Fruit fly (Drosophila melanogaster) whole organism, embryonic: ENCODE data around the gene Scm.

Experiments
- CG10431 ChIP-seq: fragments of 200-800 bp; sonication (Bioruptor generic); optimal IDR thresholded peaks from 3 replicates; lab custom pipeline; 2018; ENCODE audit warnings: missing biosample characterization, mild to moderate bottlenecking, missing genetic modification characterization
- CG10959 ChIP-seq: fragments of 200-800 bp; sonication (Bioruptor generic); IDR thresholded peaks from 2 replicates; pipeline ENCODE4 v1.3.6; 2022; ENCODE audit warnings: missing biosample characterization, missing genetic modification characterization
- CG10979 ChIP-seq: fragments of 200-800 bp; sonication (Bioruptor generic); optimal IDR thresholded peaks from 2 replicates; lab custom pipeline; 2018; ENCODE audit warnings: missing biosample characterization, mild to moderate bottlenecking, missing genetic modification characterization, moderate library complexity
- CG11456 ChIP-seq: fragments of 200-800 bp; sonication (Bioruptor generic); IDR thresholded peaks from 3 replicates; pipeline ENCODE4 v1.3.6; 2022; ENCODE audit warnings: missing biosample characterization, missing genetic modification characterization
- CG12071 ChIP-seq: fragments of 200-800 bp; sonication (Bioruptor generic); optimal IDR thresholded peaks from 3 replicates; lab custom pipeline; 2018; ENCODE audit warnings: missing biosample characterization, mild to moderate bottlenecking, missing genetic modification characterization
- CG12769 ChIP-seq: fragments of 200-800 bp; sonication (Bioruptor generic); optimal IDR thresholded peaks from 2 replicates; lab custom pipeline; 2019; ENCODE audit warnings: missing biosample characterization, mild to moderate bottlenecking, missing genetic modification characterization, moderate library complexity
- CG13775 ChIP-seq: fragments of 200-800 bp; sonication (Bioruptor generic); optimal IDR thresholded peaks from 3 replicates; lab custom pipeline; 2017; ENCODE audit warnings: missing biosample characterization, mild to moderate bottlenecking, missing genetic modification characterization
- CG16815 ChIP-seq: fragments of 200-800 bp; sonication (Bioruptor generic); optimal IDR thresholded peaks from 3 replicates; lab custom pipeline; 2017; ENCODE audit warnings: missing biosample characterization, mild to moderate bottlenecking, missing genetic modification characterization
- CG2120 ChIP-seq: fragments of 200-800 bp; sonication (Bioruptor generic); optimal IDR thresholded peaks from 3 replicates; lab custom pipeline; 2016; ENCODE audit warnings: missing biosample characterization, missing genetic modification characterization
- CG2678 ChIP-seq: fragments of 200-800 bp; sonication (Bioruptor generic); optimal IDR thresholded peaks from 3 replicates; lab custom pipeline; 2019; ENCODE audit warnings: missing biosample characterization, mild to moderate bottlenecking, missing genetic modification characterization, moderate library complexity
- CG30403 ChIP-seq: fragments of 200-800 bp; sonication (Bioruptor generic); optimal IDR thresholded peaks from 3 replicates; lab custom pipeline; 2016; ENCODE audit warnings: missing biosample characterization, missing genetic modification characterization
- CG4424 ChIP-seq: fragments of 200-800 bp; sonication (Bioruptor generic); optimal IDR thresholded peaks from 3 replicates; lab custom pipeline; 2016; ENCODE audit warnings: missing biosample characterization, missing genetic modification characterization
- CG4707 ChIP-seq: fragments of 200-800 bp; sonication (Bioruptor generic); optimal IDR thresholded peaks from 2 replicates; lab custom pipeline; 2018; ENCODE audit warnings: missing biosample characterization, mild to moderate bottlenecking, missing genetic modification characterization, moderate library complexity
- CG9797 ChIP-seq: fragments of 200-800 bp; sonication (Bioruptor generic); optimal IDR thresholded peaks from 3 replicates; lab custom pipeline; 2018; ENCODE audit warnings: missing biosample characterization, mild to moderate bottlenecking, missing genetic modification characterization
- Dek ChIP-seq: fragments of 200-800 bp; sonication (Bioruptor generic); optimal IDR thresholded peaks from 3 replicates; lab custom pipeline; 2019; ENCODE audit warnings: missing biosample characterization, mild to moderate bottlenecking, missing genetic modification characterization, moderate library complexity
- Dip2 ChIP-seq: fragments of 200-800 bp; sonication (Bioruptor generic); IDR thresholded peaks from 2 replicates; pipeline ENCODE4 v1.3.6; 2022; ENCODE audit warnings: missing biosample characterization, missing genetic modification characterization
- Dip3 ChIP-seq: fragments of 200-800 bp; sonication (Bioruptor generic); optimal IDR thresholded peaks from 3 replicates; lab custom pipeline; 2016; ENCODE audit warnings: missing biosample characterization, missing genetic modification characterization
- Dp ChIP-seq: fragments of 200-800 bp; sonication (Bioruptor generic); optimal IDR thresholded peaks from 2 replicates; lab custom pipeline; 2018; ENCODE audit warnings: missing biosample characterization, mild to moderate bottlenecking, missing genetic modification characterization, moderate library complexity
- Drgx ChIP-seq: fragments of 200-800 bp; sonication (Bioruptor generic); IDR thresholded peaks from 2 replicates; pipeline ENCODE4 v1.3.6; 2022; ENCODE audit warnings: missing biosample characterization, missing genetic modification characterization
- H15 ChIP-seq: fragments of 200-800 bp; sonication (Bioruptor generic); IDR thresholded peaks from 3 replicates; pipeline ENCODE4 v1.3.6; 2022; ENCODE audit warnings: missing biosample characterization, missing genetic modification characterization
- H2.0 ChIP-seq: fragments of 200-800 bp; sonication (Bioruptor generic); IDR thresholded peaks from 2 replicates; pipeline ENCODE4 v1.3.6; 2022; ENCODE audit warnings: missing biosample characterization, missing genetic modification characterization
- HLH3B ChIP-seq: fragments of 200-800 bp; sonication (Bioruptor generic); IDR thresholded peaks from 2 replicates; pipeline ENCODE4 v1.3.6; 2022; ENCODE audit warnings: missing biosample characterization, missing genetic modification characterization
- HLH4C ChIP-seq: fragments of 200-800 bp; sonication (Bioruptor generic); IDR thresholded peaks from 3 replicates; pipeline ENCODE4 v1.3.6; 2022; ENCODE audit warnings: missing biosample characterization, missing genetic modification characterization; ENCODE audit not compliant: partially characterized antibody
- HmgD ChIP-seq: fragments of 200-800 bp; sonication (Bioruptor generic); optimal IDR thresholded peaks from 3 replicates; lab custom pipeline; 2016; ENCODE audit warnings: missing biosample characterization, missing genetic modification characterization
- Hmr ChIP-seq: fragments of 200-800 bp; sonication (Bioruptor generic); optimal IDR thresholded peaks from 3 replicates; lab custom pipeline; 2017; ENCODE audit warnings: mild to moderate bottlenecking, missing biosample characterization, missing genetic modification reagents, missing genetic modification characterization
- NC2α ChIP-seq: fragments of 200-800 bp; sonication (Bioruptor generic); optimal IDR thresholded peaks from 2 replicates; lab custom pipeline; 2016; ENCODE audit warnings: missing biosample characterization, missing genetic modification characterization
- Pdp1 ChIP-seq, 2 experiments: fragments of 200-800 bp; sonication (Bioruptor generic); optimal IDR thresholded peaks; 3 replicates each; lab custom pipeline; 2016; ENCODE audit warnings: missing biosample characterization in 2 of 2, missing genetic modification characterization in 2 of 2, mild to moderate bottlenecking in 1 of 2, moderate library complexity in 1 of 2
- Six4 ChIP-seq: fragments of 200-800 bp; sonication (Bioruptor generic); optimal IDR thresholded peaks from 2 replicates; lab custom pipeline; 2016; ENCODE audit warnings: missing biosample characterization, missing genetic modification characterization
- Sry-δ ChIP-seq: fragments of 200-800 bp; sonication (Bioruptor generic); optimal IDR thresholded peaks from 2 replicates; lab custom pipeline; 2016; ENCODE audit warnings: missing biosample characterization, missing genetic modification characterization
- Xrp1 ChIP-seq: fragments of 200-800 bp; sonication (Bioruptor generic); IDR thresholded peaks from 2 replicates; pipeline ENCODE4 v1.3.6; 2022; ENCODE audit warnings: missing biosample characterization, missing genetic modification characterization
- bigmax ChIP-seq: fragments of 200-800 bp; sonication (Bioruptor generic); optimal IDR thresholded peaks from 2 replicates; lab custom pipeline; 2018; ENCODE audit warnings: missing biosample characterization, mild to moderate bottlenecking, missing genetic modification characterization
- cato ChIP-seq: fragments of 200-800 bp; sonication (Bioruptor generic); optimal IDR thresholded peaks from 2 replicates; lab custom pipeline; 2016; ENCODE audit warnings: missing biosample characterization, missing genetic modification characterization, borderline replicate concordance
- danr ChIP-seq: fragments of 200-800 bp; sonication (Bioruptor generic); IDR thresholded peaks from 2 replicates; pipeline ENCODE4 v1.3.6; 2022; ENCODE audit warnings: missing biosample characterization, missing genetic modification characterization
- disco-r ChIP-seq: fragments of 200-800 bp; sonication (Bioruptor generic); optimal IDR thresholded peaks from 2 replicates; lab custom pipeline; 2016; ENCODE audit warnings: missing biosample characterization, missing genetic modification characterization
- dpn ChIP-seq, 2 experiments: fragments of 200-800 bp; sonication (Bioruptor generic); optimal IDR thresholded peaks; 3 replicates each; lab custom pipeline; 2016; ENCODE audit warnings: missing biosample characterization in 2 of 2, missing genetic modification characterization in 2 of 2
- fru ChIP-seq: fragments of >200 bp; optimal IDR thresholded peaks from 2 replicates; lab custom pipeline; 2017
- lbe ChIP-seq: fragments of 200-800 bp; sonication (Bioruptor generic); optimal IDR thresholded peaks from 2 replicates; lab custom pipeline; 2016; ENCODE audit warnings: missing biosample characterization, mild to moderate bottlenecking, missing genetic modification characterization
- lola ChIP-seq, 3 experiments: fragments of >200 bp in 2 of 3; fragments of 200-800 bp in 1 of 3; sonication (Bioruptor generic) in 1 of 3; optimal IDR thresholded peaks; 2 replicates each; lab custom pipeline; 2017 to 2019; ENCODE audit warnings: missing biosample characterization in 3 of 3, missing genetic modification characterization in 3 of 3, mild to moderate bottlenecking in 1 of 3, moderate library complexity in 1 of 3
- lov ChIP-seq, 2 experiments: fragments of 200-800 bp in 1 of 2; fragments of >200 bp in 1 of 2; sonication (Bioruptor generic) in 1 of 2; IDR thresholded peaks in 1 of 2; optimal IDR thresholded peaks in 1 of 2; 2 replicates in 1 of 2; 3 replicates in 1 of 2; pipeline versions ENCODE4 v1.3.6 to Lab custom; 2017 to 2022; ENCODE audit warnings: missing biosample characterization in 1 of 2, missing genetic modification characterization in 1 of 2
- maf-S ChIP-seq: fragments of 200-800 bp; sonication (Bioruptor generic); optimal IDR thresholded peaks from 2 replicates; lab custom pipeline; 2016; ENCODE audit warnings: missing biosample characterization, missing genetic modification characterization
- mld ChIP-seq: fragments of 200-800 bp; sonication (Bioruptor generic); IDR thresholded peaks from 3 replicates; pipeline ENCODE4 v1.3.6; 2022; ENCODE audit warnings: missing biosample characterization, missing genetic modification characterization; ENCODE audit not compliant: partially characterized antibody
- p53 ChIP-seq: fragments of 200-800 bp; sonication (Bioruptor generic); optimal IDR thresholded peaks from 2 replicates; lab custom pipeline; 2016; ENCODE audit warnings: missing biosample characterization, missing genetic modification characterization
- peb ChIP-seq: fragments of 200-800 bp; sonication (Bioruptor generic); IDR thresholded peaks from 2 replicates; pipeline ENCODE4 v1.3.6; 2022; ENCODE audit warnings: missing biosample characterization, missing genetic modification characterization
- sim ChIP-seq: fragments of 200-800 bp; sonication (Bioruptor generic); IDR thresholded peaks from 2 replicates; pipeline ENCODE4 v1.3.6; 2022; ENCODE audit warnings: missing biosample characterization, missing genetic modification characterization
- sisA ChIP-seq: fragments of 200-800 bp; sonication (Bioruptor generic); IDR thresholded peaks from 2 replicates; pipeline ENCODE4 v1.3.6; 2022; ENCODE audit warnings: missing biosample characterization, missing genetic modification characterization
- slbo ChIP-seq: fragments of 200-800 bp; sonication (Bioruptor generic); IDR thresholded peaks from 2 replicates; pipeline ENCODE4 v1.3.6; 2022; ENCODE audit warnings: missing biosample characterization, missing genetic modification characterization
- sr ChIP-seq: fragments of 200-800 bp; sonication (Bioruptor generic); IDR thresholded peaks from 3 replicates; pipeline ENCODE4 v1.3.6; 2022; ENCODE audit warnings: missing biosample characterization, missing genetic modification characterization
- tgo ChIP-seq: fragments of 200-800 bp; sonication (Bioruptor generic); IDR thresholded peaks from 3 replicates; pipeline ENCODE4 v1.3.6; 2022; ENCODE audit warnings: missing biosample characterization, missing genetic modification characterization
- vnd ChIP-seq: fragments of 200-800 bp; sonication (Bioruptor generic); IDR thresholded peaks from 3 replicates; pipeline ENCODE4 v1.3.6; 2022; ENCODE audit warnings: missing biosample characterization, missing genetic modification characterization; ENCODE audit not compliant: partially characterized antibody
- zen2 ChIP-seq: fragments of 200-800 bp; sonication (Bioruptor generic); IDR thresholded peaks from 3 replicates; pipeline ENCODE4 v1.3.6; 2022; ENCODE audit warnings: missing biosample characterization, missing genetic modification characterization; ENCODE audit not compliant: partially characterized antibody

Scm gene

dm6 chr3R:9598099-9598498 lies 39.3 kb downstream of the Scm start (continued):
- TF ChIP-seq CG11456 (GFP tag; lab: Robert Waterston, UW): peak; percentile 8; the same call in 1 of the 3 replicates
- peak; percentile 58; the same call in 1 of the 2 replicates for TF ChIP-seq sisA (GFP tag; lab: Robert Waterston, UW)
- TF ChIP-seq lola (GFP tag; optimal IDR thresholded peaks at IDR 0.05; lab: Kevin White, UChicago): peak in 1 of 3 experiments; percentile 73
- TF ChIP-seq sr (GFP tag; lab: Robert Waterston, UW): no peak
- TF ChIP-seq CG10979 (tag; lab: Kevin White, UChicago): peak; percentile 82
- TF ChIP-seq Drgx (GFP tag; lab: Robert Waterston, UW): peak; percentile 73
- no peak for TF ChIP-seq CG2120 (GFP tag; lab: Kevin White, UChicago)
- peak; percentile 55 for TF ChIP-seq CG4424 (GFP tag; lab: Kevin White, UChicago)
- peak; percentile 9 for TF ChIP-seq maf-S (GFP tag; lab: Kevin White, UChicago)
- no peak for TF ChIP-seq CG10431 (GFP tag; lab: Kevin White, UChicago)
- peak; percentile 42 for TF ChIP-seq CG4707 (GFP tag; lab: Kevin White, UChicago)
- peak; percentile 44 for TF ChIP-seq CG30403 (GFP tag; lab: Kevin White, UChicago)
- no peak for TF ChIP-seq cato (GFP tag; lab: Kevin White, UChicago)
- TF ChIP-seq CG10959: no peak
- no peak for TF ChIP-seq fru (lab: Kevin White, UChicago)
- no peak for TF ChIP-seq Dp (GFP tag; lab: Kevin White, UChicago)
- peak in 1 of 2 experiments; percentile 20 for TF ChIP-seq dpn (GFP tag; optimal IDR thresholded peaks at IDR 0.05; lab: Kevin White, UChicago)
- TF ChIP-seq HmgD (GFP tag; lab: Kevin White, UChicago): no peak
- peak; percentile 33 for TF ChIP-seq NC2α
- peak; percentile 40 for TF ChIP-seq CG16815 (GFP tag; lab: Kevin White, UChicago)
- TF ChIP-seq CG12071 (GFP tag; lab: Kevin White, UChicago): peak; percentile 50
- 0 out of 2 replicates have a peak, but pooled peaks have one; percentile 31 for TF ChIP-seq HLH3B (GFP tag; lab: Robert Waterston, UW)
- TF ChIP-seq lbe (GFP tag; lab: Kevin White, UChicago): no peak
- TF ChIP-seq slbo: peak; percentile 8; the same call in 1 of the 2 replicates
- TF ChIP-seq Hmr (GFP tag; lab: Kevin White, UChicago): no peak
- TF ChIP-seq CG2678: peak; percentile 54
- no peak for TF ChIP-seq bigmax (GFP tag; lab: Kevin White, UChicago)
- TF ChIP-seq Dip2 (GFP tag; lab: Robert Waterston, UW): no peak
- no peak for TF ChIP-seq zen2
- TF ChIP-seq p53 (GFP tag; lab: Kevin White, UChicago): no peak
- no peak for TF ChIP-seq H15 (GFP tag; lab: Robert Waterston, UW)
- no peak for TF ChIP-seq disco-r (GFP tag; lab: Kevin White, UChicago)
- no peak for TF ChIP-seq Six4 (GFP tag; lab: Kevin White, UChicago)
- TF ChIP-seq Xrp1: peak; percentile 36; the same call in 1 of the 2 replicates
- no peak for TF ChIP-seq mld
- peak; percentile 25 for TF ChIP-seq Sry-δ (GFP tag; lab: Kevin White, UChicago)
- peak; percentile 43; the same call in 1 of the 2 replicates for TF ChIP-seq H2.0 (GFP tag; lab: Robert Waterston, UW)
- no peak for TF ChIP-seq danr (GFP tag; lab: Robert Waterston, UW)
- TF ChIP-seq Dip3 (GFP tag; lab: Kevin White, UChicago): no peak
- peak; percentile 51 for TF ChIP-seq CG12769 (tag; lab: Kevin White, UChicago)
- TF ChIP-seq peb (GFP tag; lab: Robert Waterston, UW): no peak
- TF ChIP-seq Dek (tag; lab: Kevin White, UChicago): no peak
- peak in 1 of 2 experiments; percentile 32 for TF ChIP-seq Pdp1 (GFP tag; optimal IDR thresholded peaks at IDR 0.05; lab: Kevin White, UChicago)
- peak; percentile 8 for TF ChIP-seq CG13775
- TF ChIP-seq sim (GFP tag; lab: Robert Waterston, UW): 0 out of 2 replicates have a peak, but pooled peaks have one; percentile 40
- TF ChIP-seq lov (optimal IDR thresholded peaks at IDR 0.05; lab: Kevin White, UChicago): no peak
- TF ChIP-seq lov (GFP tag; IDR thresholded peaks at IDR 0.05; lab: Robert Waterston, UW): no peak
- TF ChIP-seq vnd (GFP tag; lab: Robert Waterston, UW): no peak
- no peak for TF ChIP-seq HLH4C (GFP tag; lab: Robert Waterston, UW)
- no peak for TF ChIP-seq CG9797
- no peak for TF ChIP-seq tgo (GFP tag; lab: Robert Waterston, UW)
